Worm (Caenorhabditis elegans): ENCODE results near the gene rap-2.
A peak's percentile ranks its signal among the peaks of the same experiment; 100 is the strongest.

The rap-2 gene

DNA sequence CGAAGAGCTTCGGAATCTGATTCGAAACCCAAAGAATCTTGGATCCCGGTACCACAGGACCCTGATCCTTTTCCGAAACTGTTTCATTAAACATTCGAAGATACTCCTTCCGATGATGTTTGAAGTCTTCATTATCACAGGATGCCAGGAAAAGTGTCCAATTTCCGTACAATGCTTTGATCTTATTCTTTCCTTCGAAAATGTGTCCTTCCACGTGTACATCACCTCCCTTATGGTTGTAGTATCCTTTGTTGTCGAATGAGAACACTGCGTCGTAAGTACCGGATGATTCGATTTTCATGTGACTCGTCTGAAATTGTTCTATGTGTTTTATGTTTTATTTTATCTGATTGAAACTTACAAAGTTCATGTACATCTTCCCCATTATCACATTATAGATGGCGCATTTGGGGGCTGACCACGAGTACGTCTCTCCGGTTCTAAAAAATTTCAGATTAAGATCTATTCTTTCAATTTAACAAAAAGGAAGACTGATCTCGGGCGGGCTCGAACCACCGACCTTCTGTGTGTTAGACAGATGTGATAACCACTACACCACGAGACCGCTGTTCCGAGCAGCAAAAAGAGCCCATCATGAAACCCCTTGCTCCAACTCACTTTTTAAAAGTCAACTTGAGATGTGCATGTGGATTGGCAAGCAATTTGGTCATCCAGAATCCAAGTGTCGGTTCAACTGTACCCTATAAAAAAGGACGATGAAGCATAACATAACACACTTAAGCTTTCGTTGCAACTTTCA, 51.2 kb downstream of the rap-2 start (continued):
- TF ChIP-seq C16A3.4 (tag; optimal IDR thresholded peaks at IDR 0.05) (no peak), fos-1 (tag; optimal IDR thresholded peaks at IDR 0.05) (no peak), egl-27 (tag; optimal IDR thresholded peaks at IDR 0.05) (no peak), lin-35 (GFP tag; optimal IDR thresholded peaks at IDR 0.05) (peak in 1 of 2 experiments; percentile 18), nhr-19 (GFP tag; conservative IDR thresholded peaks at IDR 0.05) (no peak; the same call in 1 of the 2 replicates), pag-3 (tag; optimal IDR thresholded peaks at IDR 0.05; ENCODE audit: borderline replicate concordance, insufficient read depth) (no peak), lin-13 (GFP tag; optimal IDR thresholded peaks at IDR 0.05) (no peak), pqm-1 (tag; optimal IDR thresholded peaks at IDR 0.05) (no peak), ceh-63 (GFP tag; optimal IDR thresholded peaks at IDR 0.05) (no peak), nhr-85 (tag) (peak; percentile 67), vab-15 (tag; optimal IDR thresholded peaks at IDR 0.05) (no peak), aha-1 (tag; optimal IDR thresholded peaks at IDR 0.05) (no peak), sup-37 (GFP tag; optimal IDR thresholded peaks at IDR 0.05) (no peak), nhr-28 (tag; optimal IDR thresholded peaks at IDR 0.05) (no peak), lin-15B (tag; optimal IDR thresholded peaks at IDR 0.05) (no peak), mab-9 (GFP tag; IDR thresholded peaks at IDR 0.05) (no peak), ceh-82 (tag; optimal IDR thresholded peaks at IDR 0.05) (no peak), swsn-7 (tag; optimal IDR thresholded peaks at IDR 0.05) (no peak), C34B4.2 (tag; optimal IDR thresholded peaks at IDR 0.05) (no peak), nhr-71 (tag; optimal IDR thresholded peaks at IDR 0.05) (peak; percentile 36), isw-1 (GFP tag; IDR thresholded peaks at IDR 0.05) (no peak), F16B12.6 (tag; optimal IDR thresholded peaks at IDR 0.05) (no peak), fkh-4 (tag; optimal IDR thresholded peaks at IDR 0.05; ENCODE audit: borderline replicate concordance) (no peak), hlh-4 (tag; optimal IDR thresholded peaks at IDR 0.05) (no peak), skn-1 (tag; optimal IDR thresholded peaks at IDR 0.05) (no peak), snu-23 (GFP tag; optimal IDR thresholded peaks at IDR 0.05) (peak; percentile 29), nhr-84 (tag; optimal IDR thresholded peaks at IDR 0.05) (no peak)

DNA sequence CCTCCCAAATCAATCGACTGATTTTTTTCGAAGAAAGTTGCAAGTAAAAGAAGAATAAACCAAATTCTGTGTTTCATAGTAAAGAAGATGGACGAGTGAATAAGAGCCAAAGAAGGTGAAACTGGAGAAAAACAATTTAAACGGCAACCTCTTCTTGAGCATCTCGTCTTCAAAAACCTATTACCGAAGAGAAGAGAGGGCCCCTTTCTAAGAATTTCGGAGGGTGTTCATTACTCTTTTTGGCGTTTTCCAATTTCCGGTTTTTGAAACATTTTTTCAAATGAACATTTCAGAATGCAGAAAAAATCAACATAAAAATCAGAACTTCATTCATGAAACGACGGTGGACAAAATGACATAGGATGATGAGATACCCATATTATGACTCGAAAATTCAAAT, 52.3 kb downstream of the rap-2 start, which contains the start of gene nmr-2:
Gene nmr-2, minus strand, starts transcription at position 101 of the 400 bp plus-strand sequence.
- no peak for TF ChIP-seq nhr-47 (tag; optimal IDR thresholded peaks at IDR 0.05)
- no peak for TF ChIP-seq nhr-90 (tag; optimal IDR thresholded peaks at IDR 0.05; ENCODE audit: poor library complexity)
- TF ChIP-seq sup-37 (GFP tag; optimal IDR thresholded peaks at IDR 0.05) = no peak
- no peak for TF ChIP-seq ztf-11 (tag; optimal IDR thresholded peaks at IDR 0.05)
- no peak for TF ChIP-seq nhr-12 (tag; optimal IDR thresholded peaks at IDR 0.05)
- no peak for TF ChIP-seq hlh-4 (tag; optimal IDR thresholded peaks at IDR 0.05)
- TF ChIP-seq lin-15B (tag; optimal IDR thresholded peaks at IDR 0.05) = no peak
- no peak for TF ChIP-seq hlh-17 (GFP tag; optimal IDR thresholded peaks at IDR 0.05; ENCODE audit: borderline replicate concordance)
- TF ChIP-seq efl-1 (optimal IDR thresholded peaks at IDR 0.05) = no peak
- no peak for TF ChIP-seq efl-1 (GFP tag; optimal IDR thresholded peaks at IDR 0.05 in 1 of 2)
- TF ChIP-seq lin-35 (GFP tag; optimal IDR thresholded peaks at IDR 0.05) = no peak
